Fruit fly (Drosophila melanogaster): ENCODE results near the gene Tbca.

The Tbca gene

dm6 chr3R:31713306-31714123 lies 29.8 kb upstream of the Tbca start, which contains the start of gene ttk:
TSS of gene ttk (plus strand) at chr3R:31713867.
- TF ChIP-seq CG17801 (GFP tag; optimal IDR thresholded peaks at IDR 0.05; ENCODE audit: partially characterized antibody) = peak; percentile 64

- TF ChIP-seq CG17801 (GFP tag; optimal IDR thresholded peaks at IDR 0.05; ENCODE audit: partially characterized antibody) = no peak
Observed at dm6 chr3R:31714876-31715712, 28.2 kb upstream of the Tbca start.

dm6 chr3R:31715713-31716024 lies 27.6 kb upstream of the Tbca start:
- no peak for TF ChIP-seq CG17801 (GFP tag; optimal IDR thresholded peaks at IDR 0.05; ENCODE audit: partially characterized antibody)

dm6 chr3R:31716265-31716664 lies 27.0 kb upstream of the Tbca start:
- no peak for TF ChIP-seq CG17801 (GFP tag; optimal IDR thresholded peaks at IDR 0.05; ENCODE audit: partially characterized antibody)

- no peak for TF ChIP-seq CG17801 (GFP tag; optimal IDR thresholded peaks at IDR 0.05; ENCODE audit: partially characterized antibody)
Observed at dm6 chr3R:31717299-31718167, 25.8 kb upstream of the Tbca start.

dm6 chr3R:31718168-31718565 lies 25.1 kb upstream of the Tbca start:
- TF ChIP-seq CG17801 (GFP tag; optimal IDR thresholded peaks at IDR 0.05; ENCODE audit: partially characterized antibody) = no peak

- TF ChIP-seq CG17801 (GFP tag; optimal IDR thresholded peaks at IDR 0.05; ENCODE audit: partially characterized antibody) = no peak
Observed at dm6 chr3R:31718967-31719366, 24.3 kb upstream of the Tbca start.

dm6 chr3R:31719497-31719896 lies 23.8 kb upstream of the Tbca start:
- no peak for TF ChIP-seq CG17801 (GFP tag; optimal IDR thresholded peaks at IDR 0.05; ENCODE audit: partially characterized antibody)

dm6 chr3R:31720112-31720511 lies 23.2 kb upstream of the Tbca start:
- TF ChIP-seq CG17801 (GFP tag; optimal IDR thresholded peaks at IDR 0.05; ENCODE audit: partially characterized antibody) = no peak

- TF ChIP-seq CG17801 (GFP tag; optimal IDR thresholded peaks at IDR 0.05; ENCODE audit: partially characterized antibody) = no peak
Observed at dm6 chr3R:31721466-31721865, 21.8 kb upstream of the Tbca start.

- TF ChIP-seq CG17801 (GFP tag; optimal IDR thresholded peaks at IDR 0.05; ENCODE audit: partially characterized antibody) = no peak
Observed at dm6 chr3R:31721958-31722357, 21.3 kb upstream of the Tbca start.

- TF ChIP-seq CG17801 (GFP tag; optimal IDR thresholded peaks at IDR 0.05; ENCODE audit: partially characterized antibody) = no peak
Observed at dm6 chr3R:31723206-31723933, 19.9 kb upstream of the Tbca start.

dm6 chr3R:31724136-31724535 lies 19.2 kb upstream of the Tbca start:
- TF ChIP-seq CG17801 (GFP tag; optimal IDR thresholded peaks at IDR 0.05; ENCODE audit: partially characterized antibody) = no peak

- TF ChIP-seq CG17801 (GFP tag; optimal IDR thresholded peaks at IDR 0.05; ENCODE audit: partially characterized antibody) = peak; percentile 72
Observed at dm6 chr3R:31724580-31725320, 18.5 kb upstream of the Tbca start.

All from ovary, adult (tissue).